Fruit fly (Drosophila melanogaster) whole organism, embryonic: ENCODE data around the gene CG42324.

ENCODE experiments used
- Ada2b ChIP-seq: fragments of 200-800 bp; sonication (Bioruptor generic); IDR thresholded peaks from 2 replicates; pipeline ENCODE4 v1.3.6; 2022; ENCODE audit warnings: missing biosample characterization, missing genetic modification characterization
- Antp ChIP-seq: fragments of 200-800 bp; sonication (Bioruptor generic); optimal IDR thresholded peaks from 3 replicates; lab custom pipeline; 2016; ENCODE audit warnings: missing biosample characterization, missing genetic modification characterization
- Asciz ChIP-seq: fragments of 200-800 bp; sonication (Bioruptor generic); optimal IDR thresholded peaks from 2 replicates; lab custom pipeline; 2017; ENCODE audit warnings: missing biosample characterization, mild to moderate bottlenecking, missing genetic modification characterization, missing genetic modification reagents
- Blimp-1 ChIP-seq: fragments of 200-800 bp; sonication (Bioruptor generic); optimal IDR thresholded peaks from 3 replicates; lab custom pipeline; 2018; ENCODE audit warnings: missing biosample characterization, missing genetic modification characterization, mild to moderate bottlenecking, moderate library complexity, missing genetic modification reagents
- CG10366 ChIP-seq: fragments of 200-800 bp; sonication (Bioruptor generic); IDR thresholded peaks from 2 replicates; pipeline ENCODE4 v1.3.6; 2022; ENCODE audit warnings: missing biosample characterization, missing genetic modification characterization
- CG10979 ChIP-seq: fragments of 200-800 bp; sonication (Bioruptor generic); optimal IDR thresholded peaks from 2 replicates; lab custom pipeline; 2018; ENCODE audit warnings: missing biosample characterization, mild to moderate bottlenecking, missing genetic modification characterization, moderate library complexity
- CG12659 ChIP-seq: fragments of 200-800 bp; sonication (Bioruptor generic); optimal IDR thresholded peaks from 3 replicates; lab custom pipeline; 2017; ENCODE audit warnings: mild to moderate bottlenecking, missing biosample characterization, missing genetic modification reagents, missing genetic modification characterization
- CG13424 ChIP-seq: fragments of 200-800 bp; sonication (Bioruptor generic); optimal IDR thresholded peaks from 2 replicates; lab custom pipeline; 2019; ENCODE audit warnings: missing biosample characterization, mild to moderate bottlenecking, missing genetic modification characterization, moderate library complexity
- CG14441 ChIP-seq: fragments of 200-800 bp; sonication (Bioruptor generic); IDR thresholded peaks from 2 replicates; pipeline ENCODE4 v1.3.6; 2022; ENCODE audit warnings: missing biosample characterization, missing genetic modification characterization
- CG14667 ChIP-seq: fragments of 200-800 bp; sonication (Bioruptor generic); IDR thresholded peaks from 2 replicates; pipeline ENCODE4 v1.3.6; 2022; ENCODE audit warnings: missing biosample characterization, missing genetic modification characterization
- CG15073 ChIP-seq: fragments of 200-800 bp; sonication (Bioruptor generic); optimal IDR thresholded peaks from 2 replicates; lab custom pipeline; 2016; ENCODE audit warnings: missing biosample characterization, missing genetic modification characterization
- CG17361 ChIP-seq: fragments of 200-800 bp; sonication (Bioruptor generic); IDR thresholded peaks from 3 replicates; pipeline ENCODE4 v1.3.6; 2022; ENCODE audit warnings: missing biosample characterization, missing genetic modification characterization
- CG17829 ChIP-seq: fragments of 200-800 bp; optimal IDR thresholded peaks from 2 replicates; lab custom pipeline; 2019; ENCODE audit warnings: missing biosample characterization, mild to moderate bottlenecking, missing genetic modification characterization, moderate library complexity
- CG18262 ChIP-seq: fragments of 200-800 bp; optimal IDR thresholded peaks from 3 replicates; lab custom pipeline; 2019; ENCODE audit warnings: missing biosample characterization, mild to moderate bottlenecking, missing genetic modification characterization, moderate library complexity
- CG30403 ChIP-seq: fragments of 200-800 bp; sonication (Bioruptor generic); optimal IDR thresholded peaks from 3 replicates; lab custom pipeline; 2016; ENCODE audit warnings: missing biosample characterization, missing genetic modification characterization
- CG31224 ChIP-seq: fragments of 200-800 bp; sonication (Bioruptor generic); IDR thresholded peaks from 2 replicates; pipeline ENCODE4 v1.3.6; 2022; ENCODE audit warnings: missing biosample characterization, missing genetic modification characterization
- CG32772 ChIP-seq: fragments of 200-800 bp; sonication (Bioruptor generic); IDR thresholded peaks from 2 replicates; pipeline ENCODE4 v1.3.6; 2022; ENCODE audit warnings: missing biosample characterization, missing genetic modification characterization
- CG33557 ChIP-seq: fragments of 200-800 bp; sonication (Bioruptor generic); optimal IDR thresholded peaks from 2 replicates; lab custom pipeline; 2019; ENCODE audit warnings: missing biosample characterization, mild to moderate bottlenecking, missing genetic modification characterization, moderate library complexity
- CG6689 ChIP-seq: fragments of 200-800 bp; sonication (Bioruptor generic); IDR thresholded peaks from 2 replicates; pipeline ENCODE4 v1.3.6; 2022; ENCODE audit warnings: missing biosample characterization, missing genetic modification characterization
- CG7372 ChIP-seq: fragments of 200-800 bp; sonication (Bioruptor generic); IDR thresholded peaks from 2 replicates; pipeline ENCODE4 v1.3.6; 2022; ENCODE audit warnings: missing biosample characterization, missing genetic modification characterization
- CG7839 ChIP-seq: fragments of 200-800 bp; sonication (Bioruptor generic); optimal IDR thresholded peaks from 3 replicates; lab custom pipeline; 2018; ENCODE audit warnings: missing biosample characterization, mild to moderate bottlenecking, missing genetic modification characterization, moderate library complexity
- CG8281 ChIP-seq: fragments of 200-800 bp; sonication (Bioruptor generic); optimal IDR thresholded peaks from 2 replicates; lab custom pipeline; 2018; ENCODE audit warnings: missing biosample characterization, mild to moderate bottlenecking, missing genetic modification characterization, moderate library complexity
- CG9876 ChIP-seq: fragments of 200-800 bp; sonication (Bioruptor generic); optimal IDR thresholded peaks from 2 replicates; lab custom pipeline; 2016; ENCODE audit warnings: missing biosample characterization, missing genetic modification characterization
- CoRest ChIP-seq: fragments of 200-800 bp; sonication (Bioruptor generic); optimal IDR thresholded peaks from 3 replicates; lab custom pipeline; 2018; ENCODE audit warnings: missing biosample characterization, mild to moderate bottlenecking, missing genetic modification characterization, moderate library complexity
- Doc3 ChIP-seq: fragments of 200-800 bp; sonication (Bioruptor generic); IDR thresholded peaks from 3 replicates; pipeline ENCODE4 v1.3.6; 2022; ENCODE audit warnings: missing biosample characterization, missing genetic modification characterization; ENCODE audit not compliant: partially characterized antibody
- Elba2 ChIP-seq: fragments of 200-800 bp; sonication (Bioruptor generic); optimal IDR thresholded peaks from 3 replicates; lab custom pipeline; 2016; ENCODE audit warnings: missing biosample characterization, missing genetic modification characterization
- Gug ChIP-seq: fragments of 200-800 bp; sonication (Bioruptor generic); IDR thresholded peaks from 4 replicates; pipeline ENCODE4 v1.3.6; 2022; ENCODE audit warnings: missing biosample characterization, missing genetic modification characterization
- Optix ChIP-seq: fragments of 200-800 bp; sonication (Bioruptor generic); IDR thresholded peaks from 3 replicates; pipeline ENCODE4 v1.3.6; 2022; ENCODE audit warnings: missing biosample characterization, missing genetic modification characterization
- ara ChIP-seq: fragments of 200-800 bp; sonication (Bioruptor generic); IDR thresholded peaks from 2 replicates; pipeline ENCODE4 v1.3.6; 2022; ENCODE audit warnings: missing biosample characterization, missing genetic modification characterization
- cg ChIP-seq: fragments of 200-800 bp; sonication (Bioruptor generic); optimal IDR thresholded peaks from 3 replicates; lab custom pipeline; 2019; ENCODE audit warnings: missing biosample characterization, mild to moderate bottlenecking, missing genetic modification characterization, moderate library complexity
- chif ChIP-seq, 2 experiments: fragments of 200-800 bp; sonication (Bioruptor generic); optimal IDR thresholded peaks; 3 replicates each; lab custom pipeline; 2016; ENCODE audit warnings: missing biosample characterization in 2 of 2, missing genetic modification characterization in 2 of 2
- dmrt11E ChIP-seq: fragments of 200-800 bp; sonication (Bioruptor generic); optimal IDR thresholded peaks from 3 replicates; lab custom pipeline; 2018; ENCODE audit warnings: missing biosample characterization, mild to moderate bottlenecking, missing genetic modification characterization, moderate library complexity
- dpn ChIP-seq, 2 experiments: fragments of 200-800 bp; sonication (Bioruptor generic); optimal IDR thresholded peaks; 3 replicates each; lab custom pipeline; 2016; ENCODE audit warnings: missing biosample characterization in 2 of 2, missing genetic modification characterization in 2 of 2
- eve ChIP-seq, 2 experiments: fragments of >200 bp; optimal IDR thresholded peaks; 2 replicates each; lab custom pipeline; 2017; ENCODE audit warnings: missing biosample characterization in 2 of 2, missing genetic modification characterization in 2 of 2
- fd64A ChIP-seq: fragments of 200-800 bp; sonication (Bioruptor generic); optimal IDR thresholded peaks from 3 replicates; lab custom pipeline; 2018; ENCODE audit warnings: missing biosample characterization, mild to moderate bottlenecking, missing genetic modification characterization
- gem ChIP-seq: fragments of 200-800 bp; sonication (Bioruptor generic); optimal IDR thresholded peaks from 2 replicates; lab custom pipeline; 2019; ENCODE audit warnings: missing biosample characterization, mild to moderate bottlenecking, missing genetic modification characterization, moderate library complexity
- hkb ChIP-seq, 2 experiments: fragments of 200-800 bp in 1 of 2; fragments of >200 bp in 1 of 2; sonication (Bioruptor generic) in 1 of 2; IDR thresholded peaks in 1 of 2; optimal IDR thresholded peaks in 1 of 2; 2 replicates each; pipeline versions ENCODE4 v1.3.6 to Lab custom; 2017 to 2022; ENCODE audit warnings: missing biosample characterization in 1 of 2, missing genetic modification characterization in 1 of 2
- nau ChIP-seq: fragments of 200-800 bp; sonication (Bioruptor generic); optimal IDR thresholded peaks from 3 replicates; lab custom pipeline; 2017; ENCODE audit warnings: missing biosample characterization, mild to moderate bottlenecking, missing genetic modification characterization, missing genetic modification reagents
- nerfin-1 ChIP-seq: fragments of 200-800 bp; sonication (Bioruptor generic); optimal IDR thresholded peaks from 3 replicates; lab custom pipeline; 2019; ENCODE audit warnings: missing biosample characterization, mild to moderate bottlenecking, missing genetic modification characterization, moderate library complexity
- nmo ChIP-seq: fragments of 200-800 bp; sonication (Bioruptor generic); optimal IDR thresholded peaks from 2 replicates; lab custom pipeline; 2018; ENCODE audit warnings: missing biosample characterization, mild to moderate bottlenecking, missing genetic modification characterization, moderate library complexity
- pan ChIP-seq, 4 experiments: fragments of >200 bp in 3 of 4; fragments of 200-800 bp in 1 of 4; sonication (Bioruptor generic) in 1 of 4; optimal IDR thresholded peaks in 3 of 4; IDR thresholded peaks in 1 of 4; 2 replicates each; pipeline versions ENCODE4 v1.3.6 to Lab custom; 2017 to 2022; ENCODE audit warnings: missing biosample characterization in 2 of 4, missing genetic modification characterization in 2 of 4, mixed read lengths in 1 of 4
- phol ChIP-seq: fragments of 200-800 bp; sonication (Bioruptor generic); optimal IDR thresholded peaks from 3 replicates; lab custom pipeline; 2018; ENCODE audit warnings: missing biosample characterization, mild to moderate bottlenecking, missing genetic modification characterization, moderate library complexity
- scrt ChIP-seq: fragments of 200-800 bp; sonication (Bioruptor generic); optimal IDR thresholded peaks from 2 replicates; lab custom pipeline; 2018; ENCODE audit warnings: missing biosample characterization, mild to moderate bottlenecking, missing genetic modification characterization, moderate library complexity
- sens ChIP-seq: fragments of 200-800 bp; sonication (Bioruptor generic); peaks from one replicate; lab custom pipeline; 2016; ENCODE audit warnings: missing biosample characterization, missing genetic modification characterization
- sug ChIP-seq: fragments of 200-800 bp; optimal IDR thresholded peaks from 2 replicates; lab custom pipeline; 2019; ENCODE audit warnings: missing biosample characterization, mild to moderate bottlenecking, missing genetic modification characterization, moderate library complexity
- tgo ChIP-seq: fragments of 200-800 bp; sonication (Bioruptor generic); IDR thresholded peaks from 3 replicates; pipeline ENCODE4 v1.3.6; 2022; ENCODE audit warnings: missing biosample characterization, missing genetic modification characterization
- tio ChIP-seq: fragments of 200-800 bp; sonication (Bioruptor generic); optimal IDR thresholded peaks from 2 replicates; lab custom pipeline; 2017; ENCODE audit warnings: missing biosample characterization, missing genetic modification characterization, inconsistent platforms

The CG42324 gene

dm6 chr3L:3454921-3455554 is 17.2 kb upstream of the CG42324 start (continued):
- no peak for TF ChIP-seq CG33557 (GFP tag; lab: Kevin White, UChicago)
- TF ChIP-seq Gug (GFP tag; lab: Robert Waterston, UW): peak; percentile 45; the same call in 1 of the 4 replicates
- TF ChIP-seq hkb (optimal IDR thresholded peaks at IDR 0.05; lab: Kevin White, UChicago): no peak
- TF ChIP-seq hkb (GFP tag; IDR thresholded peaks at IDR 0.05; lab: Robert Waterston, UW): no peak
- TF ChIP-seq CG30403 (GFP tag; lab: Kevin White, UChicago): peak; percentile 34
- no peak for TF ChIP-seq CG15073 (GFP tag; lab: Kevin White, UChicago)
- TF ChIP-seq ara: peak; percentile 15; the same call in 1 of the 2 replicates
- no peak for TF ChIP-seq Elba2
- TF ChIP-seq eve (GFP tag; optimal IDR thresholded peaks at IDR 0.05; lab: Kevin White, UChicago): no peak
- peak; percentile 22 for TF ChIP-seq CG12659 (GFP tag; lab: Kevin White, UChicago)
- TF ChIP-seq tio (GFP tag; lab: Kevin White, UChicago): peak; percentile 4
- TF ChIP-seq fd64A (GFP tag; lab: Kevin White, UChicago): no peak
- peak; percentile 32 for TF ChIP-seq Blimp-1
- TF ChIP-seq sens: peak; percentile 69
- no peak for TF ChIP-seq Doc3 (GFP tag; lab: Robert Waterston, UW)
- TF ChIP-seq pan (optimal IDR thresholded peaks at IDR 0.05; lab: Kevin White, UChicago): no peak
- peak in 1 of 2 experiments; percentile 71 for TF ChIP-seq pan (GFP tag; optimal IDR thresholded peaks at IDR 0.05 in 1 of 2, IDR thresholded peaks at IDR 0.05 in 1 of 2)
- peak; percentile 61 for TF ChIP-seq tgo
- peak; percentile 2 for TF ChIP-seq sug
- TF ChIP-seq chif (GFP tag; optimal IDR thresholded peaks at IDR 0.05; lab: Kevin White, UChicago): peak in 1 of 2 experiments; percentile 4
- TF ChIP-seq scrt (GFP tag; lab: Kevin White, UChicago): no peak
- TF ChIP-seq CG31224 (GFP tag; lab: Robert Waterston, UW): peak; percentile 6; the same call in 1 of the 2 replicates
- peak; percentile 42 for TF ChIP-seq cg (GFP tag; lab: Kevin White, UChicago)
- no peak for TF ChIP-seq CG9876 (GFP tag; lab: Kevin White, UChicago)
- TF ChIP-seq CG17829 (tag; lab: Kevin White, UChicago): no peak
- peak; percentile 2 for TF ChIP-seq Asciz
- TF ChIP-seq nau: no peak
- peak; percentile 54; the same call in 1 of the 3 replicates for TF ChIP-seq CG17361 (GFP tag; lab: Robert Waterston, UW)
- peak; percentile 45 for TF ChIP-seq nmo (GFP tag; lab: Kevin White, UChicago)
- no peak for TF ChIP-seq dmrt11E (tag; lab: Kevin White, UChicago)
- TF ChIP-seq CG6689 (GFP tag; lab: Robert Waterston, UW): peak; percentile 60
- peak; percentile 13 for TF ChIP-seq CG18262 (tag; lab: Kevin White, UChicago)
- peak; percentile 13 for TF ChIP-seq Antp
- TF ChIP-seq Optix: peak; percentile 59; the same call in 1 of the 3 replicates
- TF ChIP-seq phol (tag; lab: Kevin White, UChicago): peak; percentile 45
- TF ChIP-seq CoRest (tag; lab: Kevin White, UChicago): peak; percentile 38
- peak in 1 of 2 experiments; percentile 15 for TF ChIP-seq dpn (GFP tag; optimal IDR thresholded peaks at IDR 0.05; lab: Kevin White, UChicago)
- TF ChIP-seq Ada2b (GFP tag; lab: Robert Waterston, UW): peak; percentile 66; the same call in 1 of the 2 replicates
- TF ChIP-seq CG7372 (GFP tag; lab: Robert Waterston, UW): peak; percentile 34; the same call in 1 of the 2 replicates
- peak; percentile 100 for TF ChIP-seq CG8281 (tag; lab: Kevin White, UChicago)
- peak; percentile 35 for TF ChIP-seq gem (tag; lab: Kevin White, UChicago)
- peak; percentile 21 for TF ChIP-seq CG13424 (tag; lab: Kevin White, UChicago)
- TF ChIP-seq CG7839: peak; percentile 46
- peak; percentile 53 for TF ChIP-seq CG14667
- peak; percentile 20; the same call in 1 of the 2 replicates for TF ChIP-seq CG10366 (GFP tag; lab: Robert Waterston, UW)
- TF ChIP-seq CG14441 (GFP tag; lab: Robert Waterston, UW): peak; percentile 61
- TF ChIP-seq CG10979 (tag; lab: Kevin White, UChicago): peak; percentile 28
- TF ChIP-seq nerfin-1 (tag; lab: Kevin White, UChicago): peak; percentile 11
- TF ChIP-seq CG32772: 0 out of 2 replicates have a peak, but pooled peaks have one; percentile 41
